Worm (Caenorhabditis elegans) whole organism, L2 larva: ENCODE data around the gene H12D21.9.

Experiments used
- C34F6.9 ChIP-seq: fragments of 150-350 bp; optimal IDR thresholded peaks from 2 replicates; lab custom pipeline; 2014; ENCODE audit warnings: missing biosample characterization, missing genetic modification characterization
- F13H6.1 ChIP-seq: sonication (generic microtip); optimal IDR thresholded peaks from 2 replicates; lab custom pipeline; 2016; ENCODE audit warnings: missing genetic modification characterization, missing compliant biosample characterization
- R02D3.7 ChIP-seq: fragments of 150-350 bp; optimal IDR thresholded peaks from 2 replicates; lab custom pipeline; 2014; ENCODE audit warnings: missing biosample characterization, missing genetic modification characterization
- Y55F3AM.14 ChIP-seq: fragments of 200-800 bp; sonication (Bioruptor generic); optimal IDR thresholded peaks from 2 replicates; lab custom pipeline; 2018; ENCODE audit warnings: mild to moderate bottlenecking, missing genetic modification characterization, missing compliant biosample characterization
- ZK546.5 ChIP-seq: sonication (generic microtip); optimal IDR thresholded peaks from 2 replicates; lab custom pipeline; 2017; ENCODE audit warnings: missing biosample characterization, missing genetic modification characterization
- aly-2 ChIP-seq: fragments of 150-350 bp; optimal IDR thresholded peaks from 2 replicates; lab custom pipeline; 2014; ENCODE audit warnings: missing biosample characterization, missing genetic modification characterization
- ama-1 ChIP-seq: fragments of 150-350 bp; optimal IDR thresholded peaks from 2 replicates; lab custom pipeline; 2018; ENCODE audit warnings: inconsistent platforms
- crh-2 ChIP-seq: sonication (generic microtip); optimal IDR thresholded peaks from 2 replicates; lab custom pipeline; 2017; ENCODE audit warnings: missing biosample characterization, missing genetic modification characterization
- elt-1 ChIP-seq: fragments of 150-350 bp; optimal IDR thresholded peaks from 2 replicates; lab custom pipeline; 2014; ENCODE audit warnings: missing biosample characterization, missing genetic modification characterization
- elt-3 ChIP-seq: sonication (generic microtip); optimal IDR thresholded peaks from 2 replicates; lab custom pipeline; 2017; ENCODE audit warnings: missing biosample characterization, missing genetic modification characterization
- fos-1 ChIP-seq: fragments of 150-350 bp; optimal IDR thresholded peaks from 2 replicates; lab custom pipeline; 2014; ENCODE audit warnings: missing biosample characterization, missing genetic modification characterization
- gmeb-1 ChIP-seq: fragments of 150-350 bp; optimal IDR thresholded peaks from 2 replicates; lab custom pipeline; 2014; ENCODE audit warnings: missing biosample characterization, missing genetic modification characterization
- lin-13 ChIP-seq: fragments of 150-350 bp; optimal IDR thresholded peaks from 2 replicates; lab custom pipeline; 2014; ENCODE audit warnings: missing biosample characterization, missing genetic modification reagents, missing genetic modification characterization
- lin-39 ChIP-seq: fragments of 150-350 bp; optimal IDR thresholded peaks from 2 replicates; lab custom pipeline; 2014; ENCODE audit warnings: missing biosample characterization, missing genetic modification reagents, missing genetic modification characterization
- lsy-2 ChIP-seq, 2 experiments: fragments of 150-350 bp in 1 of 2; sonication (generic microtip) in 1 of 2; optimal IDR thresholded peaks; 2 replicates each; lab custom pipeline; 2014 to 2017; ENCODE audit warnings: missing biosample characterization in 2 of 2, missing genetic modification characterization in 2 of 2
- mab-5 ChIP-seq: fragments of 150-350 bp; optimal IDR thresholded peaks from 2 replicates; lab custom pipeline; 2014; ENCODE audit warnings: missing biosample characterization, missing genetic modification characterization
- mdl-1 ChIP-seq, 2 experiments: fragments of 150-350 bp in 1 of 2; sonication (generic microtip) in 1 of 2; optimal IDR thresholded peaks; 2 replicates each; lab custom pipeline; 2017; ENCODE audit warnings: missing biosample characterization in 2 of 2, missing genetic modification characterization in 2 of 2
- nhr-10 ChIP-seq: sonication (generic microtip); optimal IDR thresholded peaks from 2 replicates; lab custom pipeline; 2017; ENCODE audit warnings: missing biosample characterization, missing genetic modification characterization
- nhr-11 ChIP-seq: fragments of 150-350 bp; optimal IDR thresholded peaks from 2 replicates; lab custom pipeline; 2014; ENCODE audit warnings: missing biosample characterization, missing genetic modification characterization
- nhr-129 ChIP-seq: fragments of 150-350 bp; optimal IDR thresholded peaks from 2 replicates; lab custom pipeline; 2014; ENCODE audit warnings: missing biosample characterization, missing genetic modification characterization
- nhr-23 ChIP-seq: fragments of 150-350 bp; optimal IDR thresholded peaks from 2 replicates; lab custom pipeline; 2014; ENCODE audit warnings: missing biosample characterization, missing genetic modification reagents, missing genetic modification characterization
- nhr-237 ChIP-seq: fragments of 150-350 bp; optimal IDR thresholded peaks from 2 replicates; lab custom pipeline; 2014; ENCODE audit warnings: missing biosample characterization, missing genetic modification characterization
- nhr-25 ChIP-seq: fragments of 150-350 bp; sonication (generic microtip); optimal IDR thresholded peaks from 3 replicates; lab custom pipeline; 2014; ENCODE audit warnings: missing biosample characterization, missing genetic modification characterization
- nhr-6 ChIP-seq: fragments of 150-350 bp; optimal IDR thresholded peaks from 2 replicates; lab custom pipeline; 2014; ENCODE audit warnings: missing biosample characterization, missing genetic modification characterization
- nhr-77 ChIP-seq: fragments of 150-350 bp; optimal IDR thresholded peaks from 2 replicates; lab custom pipeline; 2014; ENCODE audit warnings: missing biosample characterization, missing genetic modification characterization
- peb-1 ChIP-seq: fragments of 150-350 bp; optimal IDR thresholded peaks from 2 replicates; lab custom pipeline; 2014; ENCODE audit warnings: missing biosample characterization, missing genetic modification characterization
- sma-3 ChIP-seq: sonication (generic microtip); optimal IDR thresholded peaks from 2 replicates; lab custom pipeline; 2016; ENCODE audit warnings: missing genetic modification reagents, missing genetic modification characterization, missing compliant biosample characterization
- snpc-4 ChIP-seq: fragments of 150-350 bp; optimal IDR thresholded peaks from 2 replicates; lab custom pipeline; 2014; ENCODE audit warnings: missing biosample characterization, missing genetic modification characterization
- unc-39 ChIP-seq: fragments of 150-350 bp; optimal IDR thresholded peaks from 2 replicates; lab custom pipeline; 2014; ENCODE audit warnings: missing biosample characterization, missing genetic modification characterization
- unc-55 ChIP-seq: fragments of 150-350 bp; sonication (generic microtip); optimal IDR thresholded peaks from 3 replicates; lab custom pipeline; 2014; ENCODE audit warnings: missing biosample characterization, missing genetic modification reagents, missing genetic modification characterization
- unc-62 ChIP-seq: fragments of 150-350 bp; optimal IDR thresholded peaks from 2 replicates; lab custom pipeline; 2014; ENCODE audit warnings: missing biosample characterization, missing genetic modification reagents, missing genetic modification characterization

Gene H12D21.9

ce11 chrV:14936587-14936986 is 27.3 kb upstream of the H12D21.9 start, which contains the start of gene C30G7.2:
TSS of gene C30G7.2 (plus strand) at chrV:14936887.
- TF ChIP-seq nhr-237 (tag; lab: Kevin White, UChicago), result no peak

ce11 chrV:14933450-14934218 is 24.4 kb upstream of the H12D21.9 start:
- TF ChIP-seq mdl-1 (tag; optimal IDR thresholded peaks at IDR 0.05; lab: Kevin White, UChicago) (no peak), F13H6.1 (tag; lab: Kevin White, UChicago) (no peak), unc-62 (GFP tag; lab: Kevin White, UChicago) (no peak), aly-2 (tag; lab: Kevin White, UChicago) (no peak), Y55F3AM.14 (no peak), elt-3 (tag; lab: Kevin White, UChicago) (no peak), crh-2 (tag; lab: Kevin White, UChicago) (no peak), elt-1 (tag; lab: Kevin White, UChicago) (no peak), nhr-25 (tag; lab: Kevin White, UChicago) (no peak), lin-13 (no peak), sma-3 (GFP tag; lab: Kevin White, UChicago) (no peak), nhr-6 (tag; lab: Kevin White, UChicago) (no peak), mab-5 (tag; lab: Kevin White, UChicago) (no peak), lsy-2 (tag; optimal IDR thresholded peaks at IDR 0.05; lab: Kevin White, UChicago) (no peak), R02D3.7 (no peak), C34F6.9 (tag; lab: Kevin White, UChicago) (no peak), peb-1 (tag; lab: Kevin White, UChicago) (no peak), lin-39 (tag; lab: Kevin White, UChicago) (no peak), gmeb-1 (tag; lab: Kevin White, UChicago) (no peak)

ce11 chrV:14930168-14930567 is 20.9 kb upstream of the H12D21.9 start:
- peak; percentile 44 for TF ChIP-seq nhr-129 (tag; lab: Kevin White, UChicago)
- TF ChIP-seq Y55F3AM.14, result peak; percentile 3
- TF ChIP-seq lsy-2 (tag; optimal IDR thresholded peaks at IDR 0.05; lab: Kevin White, UChicago), result peak in 1 of 2 experiments; percentile 31
- peak; percentile 7 for TF ChIP-seq F13H6.1 (tag; lab: Kevin White, UChicago)
- no peak for TF ChIP-seq elt-1 (tag; lab: Kevin White, UChicago)
- TF ChIP-seq C34F6.9 (tag; lab: Kevin White, UChicago), result peak; percentile 70
- TF ChIP-seq crh-2 (tag; lab: Kevin White, UChicago), result peak; percentile 46
- peak; percentile 93 for TF ChIP-seq unc-55 (GFP tag; lab: Kevin White, UChicago)
- no peak for TF ChIP-seq snpc-4 (tag; lab: Kevin White, UChicago)
- TF ChIP-seq R02D3.7, result no peak
- no peak for TF ChIP-seq nhr-10 (tag; lab: Kevin White, UChicago)
- TF ChIP-seq unc-62 (GFP tag; lab: Kevin White, UChicago), result no peak
- no peak for TF ChIP-seq gmeb-1 (tag; lab: Kevin White, UChicago)
- no peak for TF ChIP-seq nhr-23
- no peak for TF ChIP-seq nhr-11 (tag; lab: Kevin White, UChicago)
- no peak for TF ChIP-seq unc-39 (tag; lab: Kevin White, UChicago)
- no peak for TF ChIP-seq ama-1 (lab: Kevin White, UChicago)
- TF ChIP-seq nhr-77 (tag; lab: Kevin White, UChicago), result no peak

ce11 chrV:14928248-14928647 is 19.0 kb upstream of the H12D21.9 start, which contains the start of gene srg-55:
TSS of gene srg-55 (minus strand) at chrV:14928348.
- TF ChIP-seq crh-2 (tag; lab: Kevin White, UChicago) (no peak), unc-62 (GFP tag; lab: Kevin White, UChicago) (no peak), lsy-2 (tag; optimal IDR thresholded peaks at IDR 0.05; lab: Kevin White, UChicago) (no peak)

ce11 chrV:14924104-14924503 is 14.8 kb upstream of the H12D21.9 start, which contains the start of gene srg-54:
TSS of gene srg-54 (minus strand) at chrV:14924204.
- TF ChIP-seq nhr-11 (tag; lab: Kevin White, UChicago) (no peak), unc-55 (GFP tag; lab: Kevin White, UChicago) (no peak), aly-2 (tag; lab: Kevin White, UChicago) (no peak), lin-13 (no peak), lsy-2 (tag; optimal IDR thresholded peaks at IDR 0.05; lab: Kevin White, UChicago) (no peak), ZK546.5 (tag; lab: Kevin White, UChicago) (no peak), fos-1 (tag; lab: Kevin White, UChicago) (no peak), mab-5 (tag; lab: Kevin White, UChicago) (no peak)
- TF ChIP-seq, all 48 proteins: peak for 0
